Worm (Caenorhabditis elegans) whole organism, L4 larva: ENCODE results near the gene com-1.
A peak's percentile ranks its signal among the peaks of the same experiment; 100 is the strongest.

Source experiments
- D1046.2 ChIP-seq: fragments of 200-800 bp; sonication (Bioruptor generic); IDR thresholded peaks from 2 replicates; pipeline ENCODE4 v1.3.6; 2022; ENCODE audit warnings: missing genetic modification characterization, missing compliant biosample characterization
- F10B5.3 ChIP-seq: sonication (generic microtip); optimal IDR thresholded peaks from 2 replicates; lab custom pipeline; 2016; ENCODE audit warnings: mild to moderate bottlenecking, missing genetic modification characterization, missing compliant biosample characterization
- F44E2.7 ChIP-seq: fragments of 200-800 bp; sonication (Bioruptor generic); IDR thresholded peaks from 2 replicates; pipeline ENCODE4 v2.1.2; 2022; ENCODE audit warnings: missing genetic modification characterization, missing compliant biosample characterization
- T26A8.4 ChIP-seq: fragments of 200-800 bp; sonication (Bioruptor generic); IDR thresholded peaks from 2 replicates; pipeline ENCODE4 v1.3.6; 2022; ENCODE audit warnings: missing genetic modification characterization, missing compliant biosample characterization
- Y48G9A.11 ChIP-seq: fragments of 200-800 bp; sonication (Bioruptor generic); IDR thresholded peaks from 2 replicates; pipeline ENCODE4 v1.3.6; 2022; ENCODE audit warnings: missing genetic modification reagents, missing genetic modification characterization, missing compliant biosample characterization
- ZK546.5 ChIP-seq, 2 experiments: sonication (generic microtip); optimal IDR thresholded peaks; 2 replicates each; lab custom pipeline; 2017; ENCODE audit warnings: missing biosample characterization in 2 of 2, missing genetic modification characterization in 2 of 2
- aha-1 ChIP-seq: fragments of 150-350 bp; peaks from one replicate; lab custom pipeline; 2014; ENCODE audit warnings: missing biosample characterization, missing genetic modification characterization
- aly-2 ChIP-seq: sonication (generic microtip); optimal IDR thresholded peaks from 2 replicates; lab custom pipeline; 2018; ENCODE audit warnings: missing biosample characterization, missing genetic modification characterization
- ama-1 ChIP-seq: fragments of 150-350 bp; optimal IDR thresholded peaks from 2 replicates; lab custom pipeline; 2014; ENCODE audit warnings: inconsistent platforms, mixed read lengths
- arid-1 ChIP-seq: fragments of 200-800 bp; sonication (Bioruptor generic); conservative IDR thresholded peaks from 2 replicates; pipeline ENCODE4 v1.3.6; 2022; ENCODE audit warnings: missing genetic modification reagents, missing genetic modification characterization, missing compliant biosample characterization
- ceh-28 ChIP-seq: fragments of 150-350 bp; optimal IDR thresholded peaks from 2 replicates; lab custom pipeline; 2014; ENCODE audit warnings: missing biosample characterization, missing genetic modification reagents, missing genetic modification characterization
- ceh-82 ChIP-seq: sonication (generic microtip); optimal IDR thresholded peaks from 2 replicates; lab custom pipeline; 2017; ENCODE audit warnings: missing biosample characterization, missing genetic modification characterization
- cey-2 ChIP-seq: sonication (generic microtip); optimal IDR thresholded peaks from 3 replicates; lab custom pipeline; 2017; ENCODE audit warnings: missing genetic modification characterization, mild to moderate bottlenecking, missing compliant biosample characterization, antibody characterized with exemption, borderline replicate concordance; ENCODE audit not compliant: insufficient read depth
- daf-16 ChIP-seq, 3 experiments: sonication (generic microtip); optimal IDR thresholded peaks; 2 replicates each; lab custom pipeline; 2016 to 2017; ENCODE audit warnings: missing genetic modification characterization in 3 of 3, missing genetic modification reagents in 3 of 3, mild to moderate bottlenecking in 2 of 3, missing compliant biosample characterization in 2 of 3, missing biosample characterization in 1 of 3, moderate library complexity in 1 of 3
- dmd-6 ChIP-seq: fragments of 200-800 bp; sonication (Bioruptor generic); IDR thresholded peaks from 2 replicates; pipeline ENCODE4 v1.3.6; 2022; ENCODE audit warnings: missing genetic modification reagents, missing genetic modification characterization, missing compliant biosample characterization
- dmd-8 ChIP-seq: fragments of 200-800 bp; sonication (Bioruptor generic); IDR thresholded peaks from 2 replicates; pipeline ENCODE4 v1.3.6; 2022; ENCODE audit warnings: missing genetic modification characterization, missing compliant biosample characterization
- dmd-9 ChIP-seq: fragments of 200-800 bp; sonication (Bioruptor generic); IDR thresholded peaks from 2 replicates; pipeline ENCODE4 v1.3.6; 2022; ENCODE audit warnings: missing genetic modification reagents, missing genetic modification characterization, missing compliant biosample characterization
- dpl-1 ChIP-seq: fragments of 150-350 bp; optimal IDR thresholded peaks from 2 replicates; lab custom pipeline; 2014; ENCODE audit warnings: missing biosample characterization, missing genetic modification reagents, missing genetic modification characterization
- dve-1 ChIP-seq: sonication (generic microtip); optimal IDR thresholded peaks from 2 replicates; lab custom pipeline; 2017; ENCODE audit warnings: antibody characterized with exemption, mild to moderate bottlenecking, missing genetic modification characterization, missing compliant biosample characterization; ENCODE audit not compliant: insufficient read depth
- fos-1 ChIP-seq: fragments of 150-350 bp; optimal IDR thresholded peaks from 2 replicates; lab custom pipeline; 2014; ENCODE audit warnings: missing biosample characterization, missing genetic modification characterization
- gei-8 ChIP-seq: fragments of 200-800 bp; sonication (Bioruptor generic); optimal IDR thresholded peaks from 2 replicates; lab custom pipeline; 2018; ENCODE audit warnings: mild to moderate bottlenecking, missing genetic modification characterization, missing compliant biosample characterization
- hlh-11 ChIP-seq: fragments of 200-800 bp; sonication (Bioruptor generic); optimal IDR thresholded peaks from 2 replicates; lab custom pipeline; 2018; ENCODE audit warnings: mild to moderate bottlenecking, missing genetic modification characterization, missing compliant biosample characterization
- jun-1 ChIP-seq: fragments of 150-350 bp; optimal IDR thresholded peaks from 2 replicates; lab custom pipeline; 2014; ENCODE audit warnings: missing biosample characterization, missing genetic modification reagents, missing genetic modification characterization
- lin-38 ChIP-seq: fragments of 200-800 bp; sonication (Bioruptor generic); IDR thresholded peaks from 2 replicates; pipeline ENCODE4 v1.3.6; 2022; ENCODE audit warnings: missing genetic modification reagents, missing genetic modification characterization, missing compliant biosample characterization
- lin-39 ChIP-seq: fragments of 150-350 bp; optimal IDR thresholded peaks from 2 replicates; lab custom pipeline; 2014; ENCODE audit warnings: missing biosample characterization, missing genetic modification reagents, missing genetic modification characterization
- lir-3 ChIP-seq: sonication (generic microtip); optimal IDR thresholded peaks from 2 replicates; lab custom pipeline; 2016; ENCODE audit warnings: mild to moderate bottlenecking, missing genetic modification characterization, missing compliant biosample characterization
- lsy-2 ChIP-seq, 2 experiments: fragments of 150-350 bp in 1 of 2; sonication (generic microtip) in 1 of 2; optimal IDR thresholded peaks; 2 replicates each; lab custom pipeline; 2014 to 2017; ENCODE audit warnings: missing biosample characterization in 2 of 2, missing genetic modification characterization in 2 of 2
- madf-9 ChIP-seq: fragments of 200-800 bp; sonication (Bioruptor generic); conservative IDR thresholded peaks from 2 replicates; pipeline ENCODE4 v1.3.6; 2022; ENCODE audit warnings: missing genetic modification reagents, missing genetic modification characterization, missing compliant biosample characterization
- mep-1 ChIP-seq: fragments of 150-350 bp; sonication (generic microtip); optimal IDR thresholded peaks from 3 replicates; lab custom pipeline; 2014; ENCODE audit warnings: missing biosample characterization, missing genetic modification characterization
- mes-2 ChIP-seq: sonication (generic microtip); optimal IDR thresholded peaks from 2 replicates; lab custom pipeline; 2016; ENCODE audit warnings: missing genotype, mild to moderate bottlenecking, missing genetic modification characterization, missing compliant biosample characterization; ENCODE audit not compliant: poor library complexity, severe bottlenecking
- mxl-3 ChIP-seq: fragments of 200-800 bp; sonication (Bioruptor generic); optimal IDR thresholded peaks from 2 replicates; lab custom pipeline; 2018; ENCODE audit warnings: mild to moderate bottlenecking, missing genetic modification characterization, missing compliant biosample characterization
- nhr-10 ChIP-seq: fragments of 150-350 bp; optimal IDR thresholded peaks from 2 replicates; lab custom pipeline; 2014; ENCODE audit warnings: missing biosample characterization, missing genetic modification characterization
- nhr-111 ChIP-seq: fragments of 200-800 bp; sonication (Bioruptor generic); optimal IDR thresholded peaks from 2 replicates; lab custom pipeline; 2018; ENCODE audit warnings: mild to moderate bottlenecking, missing genetic modification characterization, missing compliant biosample characterization
- nhr-237 ChIP-seq: sonication (generic microtip); optimal IDR thresholded peaks from 2 replicates; lab custom pipeline; 2017; ENCODE audit warnings: missing biosample characterization, missing genetic modification characterization
- nhr-25 ChIP-seq: sonication (generic microtip); optimal IDR thresholded peaks from 2 replicates; lab custom pipeline; 2017; ENCODE audit warnings: missing genetic modification characterization, mild to moderate bottlenecking, missing compliant biosample characterization, antibody characterized with exemption, moderate library complexity, borderline replicate concordance; ENCODE audit not compliant: insufficient read depth
- nhr-6 ChIP-seq: fragments of 150-350 bp; optimal IDR thresholded peaks from 2 replicates; lab custom pipeline; 2014; ENCODE audit warnings: missing biosample characterization, missing genetic modification characterization
- php-3 ChIP-seq: fragments of 200-800 bp; sonication (Bioruptor generic); IDR thresholded peaks from 2 replicates; pipeline ENCODE4 v1.3.6; 2022; ENCODE audit warnings: missing genetic modification reagents, missing genetic modification characterization, missing compliant biosample characterization
- rbr-2 ChIP-seq: sonication (generic microtip); optimal IDR thresholded peaks from 2 replicates; lab custom pipeline; 2016; ENCODE audit warnings: missing genotype, missing genetic modification characterization, missing compliant biosample characterization
- sdz-12 ChIP-seq: fragments of 200-800 bp; sonication (Bioruptor generic); optimal IDR thresholded peaks from 2 replicates; lab custom pipeline; 2018; ENCODE audit warnings: mild to moderate bottlenecking, missing genetic modification characterization, missing compliant biosample characterization
- snpc-4 ChIP-seq: fragments of 150-350 bp; optimal IDR thresholded peaks from 2 replicates; lab custom pipeline; 2014; ENCODE audit warnings: missing biosample characterization, missing genetic modification characterization
- spr-1 ChIP-seq: sonication (generic microtip); optimal IDR thresholded peaks from 2 replicates; lab custom pipeline; 2016; ENCODE audit warnings: mild to moderate bottlenecking, missing genetic modification characterization, missing compliant biosample characterization
- unc-39 ChIP-seq: sonication (generic microtip); optimal IDR thresholded peaks from 2 replicates; lab custom pipeline; 2017; ENCODE audit warnings: missing biosample characterization, missing genetic modification characterization
- unc-62 ChIP-seq, 3 experiments: fragments of 150-350 bp in 1 of 3; sonication (generic microtip); optimal IDR thresholded peaks in 2 of 3; peaks in 1 of 3; 1 replicate in 1 of 3; 2 replicates in 2 of 3; lab custom pipeline; 2014 to 2017; ENCODE audit warnings: missing biosample characterization in 3 of 3, missing genetic modification characterization in 3 of 3, missing genetic modification reagents in 3 of 3, missing genotype in 1 of 3
- vab-7 ChIP-seq: fragments of 200-800 bp; sonication (Bioruptor generic); IDR thresholded peaks from 2 replicates; pipeline ENCODE4 v1.3.6; 2022; ENCODE audit warnings: missing genetic modification reagents, missing genetic modification characterization, missing compliant biosample characterization
- zfp-2 ChIP-seq: sonication (generic microtip); optimal IDR thresholded peaks from 2 replicates; lab custom pipeline; 2016; ENCODE audit warnings: mild to moderate bottlenecking, missing genetic modification characterization, missing compliant biosample characterization
- zip-2 ChIP-seq: fragments of 150-350 bp; optimal IDR thresholded peaks from 2 replicates; lab custom pipeline; 2014; ENCODE audit warnings: missing biosample characterization, missing genetic modification characterization
- ztf-11 ChIP-seq: fragments of 150-350 bp; optimal IDR thresholded peaks from 2 replicates; lab custom pipeline; 2014; ENCODE audit warnings: missing biosample characterization, missing genetic modification characterization

The com-1 gene

DNA sequence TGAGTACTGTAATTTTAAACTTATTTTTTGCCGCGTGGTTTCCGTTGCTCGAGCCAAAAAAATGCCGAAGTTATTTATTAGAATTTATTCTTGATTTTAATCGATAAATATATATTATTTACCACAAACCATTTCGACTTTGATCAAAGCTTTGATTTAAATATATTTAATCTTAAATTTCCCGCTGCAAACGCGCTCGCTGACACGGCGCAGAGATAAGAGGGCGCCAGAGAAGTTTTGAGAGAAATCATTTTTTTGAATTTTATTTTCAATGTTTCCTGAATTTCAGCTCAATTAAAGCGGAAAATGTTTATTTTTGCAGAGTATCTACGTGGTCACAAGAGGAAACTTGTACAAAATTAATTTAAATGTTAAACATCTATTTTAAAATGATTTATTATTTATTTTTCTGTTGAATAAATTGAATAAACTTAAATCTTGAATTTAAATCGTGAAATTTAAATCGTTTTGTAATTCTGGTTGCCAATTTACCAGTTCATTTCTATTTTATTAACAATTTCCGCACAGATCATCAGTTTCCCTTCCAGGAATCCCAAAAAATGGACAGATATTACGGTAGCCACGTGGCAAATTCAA, at the start of gene com-1:
TSS of gene com-1 (plus strand) at position 547 of the 597 bp plus-strand sequence.
- peak; percentile 79 for TF ChIP-seq mes-2 (tag; lab: Kevin White, UChicago)
- no peak for TF ChIP-seq dmd-8 (GFP tag; lab: Robert Waterston, UW)
- no peak for TF ChIP-seq nhr-111 (GFP tag; lab: Kevin White, UChicago)
- peak; percentile 92 for TF ChIP-seq lin-38 (GFP tag; lab: Robert Waterston, UW)
- peak in 1 of 2 experiments; percentile 7 for TF ChIP-seq daf-16 (GFP tag; optimal IDR thresholded peaks at IDR 0.05; lab: Kevin White, UChicago)
- TF ChIP-seq daf-16 (tag; optimal IDR thresholded peaks at IDR 0.05; lab: Kevin White, UChicago), result no peak
- TF ChIP-seq lsy-2 (tag; optimal IDR thresholded peaks at IDR 0.05; lab: Kevin White, UChicago), result no peak
- no peak for TF ChIP-seq dmd-9 (GFP tag; lab: Robert Waterston, UW)
- TF ChIP-seq rbr-2 (tag; lab: Kevin White, UChicago), result peak; percentile 12
- TF ChIP-seq dpl-1 (GFP tag; lab: Kevin White, UChicago), result peak; percentile 52
- TF ChIP-seq jun-1, result no peak
- TF ChIP-seq nhr-6, result peak; percentile 21
- TF ChIP-seq dmd-6 (GFP tag; lab: Robert Waterston, UW), result no peak
- TF ChIP-seq, all 104 proteins: peak for 6

DNA sequence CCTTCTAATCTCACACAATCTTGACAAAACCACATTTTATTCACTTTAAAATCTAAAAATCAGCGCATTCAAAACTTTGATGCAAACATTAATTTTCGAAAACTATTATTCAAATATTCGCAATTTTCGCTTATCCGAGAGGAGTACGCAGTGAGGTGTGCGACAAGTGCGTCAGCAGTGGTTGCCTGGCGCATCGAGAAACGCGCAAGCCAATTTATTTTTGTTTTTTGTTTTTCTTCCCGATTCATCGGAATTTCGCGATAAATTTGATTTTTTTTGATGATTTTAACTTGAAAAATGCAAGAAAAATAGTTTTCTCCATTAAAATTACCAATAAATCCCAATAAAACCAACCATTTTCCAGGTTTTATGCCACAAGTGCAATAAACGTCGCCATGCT, 47.3 kb upstream of the com-1 start, which contains the start of the genes fbxb-85 and hex-3:
TSS of gene fbxb-85 (minus strand) at position 106 of the 400 bp plus-strand sequence.
TSS of gene hex-3 (plus strand) at position 365 of the 400 bp plus-strand sequence.
- TF ChIP-seq spr-1 (tag; lab: Kevin White, UChicago) (peak; percentile 92), nhr-10 (tag; lab: Kevin White, UChicago) (no peak), php-3 (GFP tag; lab: Robert Waterston, UW) (peak; percentile 82), F10B5.3 (tag; lab: Kevin White, UChicago) (peak; percentile 89), vab-7 (GFP tag; lab: Robert Waterston, UW) (peak; percentile 60; the same call in 1 of the 2 replicates), ceh-82 (tag; lab: Kevin White, UChicago) (no peak), ceh-28 (tag; lab: Kevin White, UChicago) (no peak), rbr-2 (tag; lab: Kevin White, UChicago) (peak; percentile 94), zip-2 (tag; lab: Kevin White, UChicago) (peak; percentile 68), aha-1 (tag; lab: Kevin White, UChicago) (peak; percentile 89), arid-1 (GFP tag; lab: Robert Waterston, UW) (peak; percentile 92), mxl-3 (GFP tag; lab: Kevin White, UChicago) (peak; percentile 63), cey-2 (no peak), lin-38 (GFP tag; lab: Robert Waterston, UW) (peak; percentile 93), madf-9 (peak; percentile 37; the same call in 1 of the 2 replicates), dve-1 (tag; lab: Kevin White, UChicago) (peak; percentile 98), dmd-9 (GFP tag; lab: Robert Waterston, UW) (no peak; the same call in 1 of the 2 replicates), dpl-1 (GFP tag; lab: Kevin White, UChicago) (peak; percentile 94), unc-62 (GFP tag; optimal IDR thresholded peaks at IDR 0.05 in 1 of 2; lab: Kevin White, UChicago) (peak in 1 of 2 experiments; percentile 94), unc-62 (tag; optimal IDR thresholded peaks at IDR 0.05; lab: Kevin White, UChicago) (no peak), ztf-11 (tag; lab: Kevin White, UChicago) (no peak), gei-8 (GFP tag; lab: Kevin White, UChicago) (no peak), unc-39 (tag; lab: Kevin White, UChicago) (no peak), D1046.2 (peak; percentile 73; the same call in 1 of the 2 replicates), fos-1 (tag; lab: Kevin White, UChicago) (no peak), nhr-25 (tag; lab: Kevin White, UChicago) (peak; percentile 68), F44E2.7 (GFP tag; lab: Robert Waterston, UW) (no peak), ZK546.5 (tag; optimal IDR thresholded peaks at IDR 0.05; lab: Kevin White, UChicago) (no peak), aly-2 (tag; lab: Kevin White, UChicago) (no peak), mep-1 (tag; lab: Kevin White, UChicago) (peak; percentile 94), T26A8.4 (GFP tag; lab: Robert Waterston, UW) (peak; percentile 95), dmd-8 (GFP tag; lab: Robert Waterston, UW) (no peak), lin-39 (tag; lab: Kevin White, UChicago) (no peak), sdz-12 (no peak), zfp-2 (no peak), lir-3 (tag; lab: Kevin White, UChicago) (no peak), nhr-237 (tag; lab: Kevin White, UChicago) (no peak), snpc-4 (tag; lab: Kevin White, UChicago) (no peak), hlh-11 (tag; lab: Kevin White, UChicago) (peak; percentile 91), Y48G9A.11 (GFP tag; lab: Robert Waterston, UW) (no peak), ama-1 (lab: Kevin White, UChicago) (peak; percentile 48)
